Fruit fly (Drosophila melanogaster): ENCODE results near the gene CG42681.
"Not testable (repeated sequence)": the region's sequence is repeated elsewhere in the genome, so short reads cannot be mapped to it uniquely, and the experiment has no call there.

The CG42681 gene

dm6 chr2L:14713467-14713866, 30.8 kb upstream of the CG42681 start, which contains the start of gene CG34165:
Gene CG34165 (plus strand): TSS chr2L:14713750.
- TF ChIP-seq cnc (optimal IDR thresholded peaks at IDR 0.05), result no peak
- no peak for TF ChIP-seq pad (GFP tag; optimal IDR thresholded peaks at IDR 0.05)
- TF ChIP-seq CG11617 (GFP tag; optimal IDR thresholded peaks at IDR 0.05), result no peak
- TF ChIP-seq Hr96 (GFP tag; optimal IDR thresholded peaks at IDR 0.05), result no peak
- no peak for TF ChIP-seq CG7101 (tag; optimal IDR thresholded peaks at IDR 0.05)
- TF ChIP-seq toe (GFP tag; optimal IDR thresholded peaks at IDR 0.05), result no peak
- TF ChIP-seq Mnt (GFP tag; optimal IDR thresholded peaks at IDR 0.05), result no peak
- TF ChIP-seq tj (GFP tag; optimal IDR thresholded peaks at IDR 0.05), result no peak
- TF ChIP-seq CG7045 (GFP tag; optimal IDR thresholded peaks at IDR 0.05), result no peak
- TF ChIP-seq ovo (GFP tag; optimal IDR thresholded peaks at IDR 0.05), result no peak

dm6 chr2L:14730077-14730476, 14.1 kb upstream of the CG42681 start, which contains the start of gene CG42685:
Gene CG42685 (minus strand): TSS chr2L:14730177.
- no peak for TF ChIP-seq Hr96 (GFP tag; optimal IDR thresholded peaks at IDR 0.05)
- no peak for TF ChIP-seq CG11617 (GFP tag; optimal IDR thresholded peaks at IDR 0.05)
- no peak for TF ChIP-seq cic (GFP tag; optimal IDR thresholded peaks at IDR 0.05)
- TF ChIP-seq kay (GFP tag; ENCODE audit: borderline replicate concordance), result no peak
- no peak for TF ChIP-seq cnc (optimal IDR thresholded peaks at IDR 0.05)
- no peak for TF ChIP-seq Clk (GFP tag; optimal IDR thresholded peaks at IDR 0.05)
- no peak for TF ChIP-seq CG7101 (tag; optimal IDR thresholded peaks at IDR 0.05)

dm6 chr2L:14735543-14735942, 8.7 kb upstream of the CG42681 start, which contains the start of gene CG31835:
Gene CG31835 (plus strand): TSS chr2L:14735843.
- TF ChIP-seq bab1, CG5204, ovo (GFP tag; optimal IDR thresholded peaks at IDR 0.05): not testable (repeated sequence)

dm6 chr2L:14737669-14738068, 6.6 kb upstream of the CG42681 start, which contains the start of gene CG31775:
Gene CG31775 (minus strand): TSS chr2L:14737769.
- TF ChIP-seq CG11617 (GFP tag; optimal IDR thresholded peaks at IDR 0.05); Crg-1 (GFP tag; optimal IDR thresholded peaks at IDR 0.05); CG7101 (tag; optimal IDR thresholded peaks at IDR 0.05): not testable (repeated sequence)

dm6 chr2L:14739614-14740013, 4.6 kb upstream of the CG42681 start, which contains the start of gene CG42585:
Gene CG42585 (plus strand): TSS chr2L:14739914.
- TF ChIP-seq CG1620 (GFP tag; optimal IDR thresholded peaks at IDR 0.05); kay (GFP tag; ENCODE audit: borderline replicate concordance); Crg-1 (GFP tag; optimal IDR thresholded peaks at IDR 0.05): not testable (repeated sequence)

dm6 chr2L:14741740-14742139, 2.5 kb upstream of the CG42681 start, which contains the start of gene CG42586:
Gene CG42586 (minus strand): TSS chr2L:14741840.
- not testable (repeated sequence) for TF ChIP-seq CG33017 (tag; optimal IDR thresholded peaks at IDR 0.05); Hr96 (GFP tag; optimal IDR thresholded peaks at IDR 0.05); toe (GFP tag; optimal IDR thresholded peaks at IDR 0.05)

- TF ChIP-seq CG12768, bab1, toe (GFP tag; optimal IDR thresholded peaks at IDR 0.05): not testable (repeated sequence)
Observed at dm6 chr2L:14742893-14743292, 1.3 kb upstream of the CG42681 start, which contains the start of gene CG34166. Gene CG34166 (plus strand): TSS chr2L:14743193.

- no peak for TF ChIP-seq Mnt (GFP tag; optimal IDR thresholded peaks at IDR 0.05)
- TF ChIP-seq kay (GFP tag; ENCODE audit: borderline replicate concordance), result no peak
- no peak for TF ChIP-seq CG33017 (tag; optimal IDR thresholded peaks at IDR 0.05)
- TF ChIP-seq Crg-1 (GFP tag; optimal IDR thresholded peaks at IDR 0.05), result no peak
- no peak for TF ChIP-seq tj (GFP tag; optimal IDR thresholded peaks at IDR 0.05)
- TF ChIP-seq CG5204 (GFP tag; optimal IDR thresholded peaks at IDR 0.05), result no peak
- TF ChIP-seq toe (GFP tag; optimal IDR thresholded peaks at IDR 0.05), result no peak
- TF ChIP-seq ovo (GFP tag; optimal IDR thresholded peaks at IDR 0.05), result no peak
- TF ChIP-seq cic (GFP tag; optimal IDR thresholded peaks at IDR 0.05), result no peak
Observed at dm6 chr2L:14743337-14743736, 884 bp upstream of the CG42681 start.

- TF ChIP-seq cnc (optimal IDR thresholded peaks at IDR 0.05) (no peak), CG7101 (tag; optimal IDR thresholded peaks at IDR 0.05) (no peak), CG1620 (GFP tag; optimal IDR thresholded peaks at IDR 0.05) (no peak), ovo (GFP tag; optimal IDR thresholded peaks at IDR 0.05) (no peak), kay (GFP tag; ENCODE audit: borderline replicate concordance) (no peak), pad (GFP tag; optimal IDR thresholded peaks at IDR 0.05) (no peak), CG7045 (GFP tag; optimal IDR thresholded peaks at IDR 0.05) (no peak), Clk (GFP tag; optimal IDR thresholded peaks at IDR 0.05) (no peak), tj (GFP tag; optimal IDR thresholded peaks at IDR 0.05) (no peak), CG33017 (tag; optimal IDR thresholded peaks at IDR 0.05) (no peak)
Observed at dm6 chr2L:14745068-14745467, 847 bp downstream of the CG42681 start, which contains the start of gene CG42587. Gene CG42587 (minus strand): TSS chr2L:14745210.

All from whole organism, adult.